Worm (Caenorhabditis elegans) whole organism, L4/young adult: ENCODE measurements around the gene spn-4.

ENCODE experiments used
- dao-5 ChIP-seq: sonication (generic microtip); optimal IDR thresholded peaks from 2 replicates; lab custom pipeline; 2016; ENCODE audit warnings: missing genotype, missing genetic modification characterization, moderate library complexity, missing compliant biosample characterization
- him-1 ChIP-seq: sonication (generic microtip); optimal IDR thresholded peaks from 2 replicates; lab custom pipeline; 2016; ENCODE audit warnings: missing genotype, missing genetic modification reagents, missing genetic modification characterization, missing compliant biosample characterization

ce11 chrV:6801850-6802249 lies 17.1 kb upstream of the spn-4 start, which contains the start of gene dmsr-10:
- no peak for TF ChIP-seq dao-5 (tag; lab: Kevin White, UChicago)
- TF ChIP-seq him-1 (tag; lab: Kevin White, UChicago), result no peak
